Worm (Caenorhabditis elegans) whole organism, L2 larva: ENCODE measurements around the gene F54A3.5.

Source experiments
- C34F6.9 ChIP-seq: fragments of 150-350 bp; optimal IDR thresholded peaks from 2 replicates; lab custom pipeline; 2014; ENCODE audit warnings: missing biosample characterization, missing genetic modification characterization
- alr-1 ChIP-seq: fragments of 150-350 bp; optimal IDR thresholded peaks from 2 replicates; lab custom pipeline; 2014; ENCODE audit warnings: missing biosample characterization, missing genetic modification characterization
- aly-2 ChIP-seq: fragments of 150-350 bp; optimal IDR thresholded peaks from 2 replicates; lab custom pipeline; 2014; ENCODE audit warnings: missing biosample characterization, missing genetic modification characterization
- ama-1 ChIP-seq: fragments of 150-350 bp; optimal IDR thresholded peaks from 2 replicates; lab custom pipeline; 2018; ENCODE audit warnings: inconsistent platforms
- blmp-1 ChIP-seq: sonication (generic microtip); optimal IDR thresholded peaks from 2 replicates; lab custom pipeline; 2017; ENCODE audit warnings: missing genetic modification characterization, mild to moderate bottlenecking, missing compliant biosample characterization, antibody characterized with exemption, moderate library complexity; ENCODE audit not compliant: insufficient read depth
- lin-11 ChIP-seq: fragments of 150-350 bp; sonication (generic microtip); optimal IDR thresholded peaks from 2 replicates; lab custom pipeline; 2014; ENCODE audit warnings: missing biosample characterization, missing genetic modification characterization, inconsistent platforms, mixed read lengths
- lin-39 ChIP-seq: fragments of 150-350 bp; optimal IDR thresholded peaks from 2 replicates; lab custom pipeline; 2014; ENCODE audit warnings: missing biosample characterization, missing genetic modification reagents, missing genetic modification characterization
- mdl-1 ChIP-seq, 2 experiments: fragments of 150-350 bp in 1 of 2; sonication (generic microtip) in 1 of 2; optimal IDR thresholded peaks; 2 replicates each; lab custom pipeline; 2017; ENCODE audit warnings: missing biosample characterization in 2 of 2, missing genetic modification characterization in 2 of 2
- nhr-10 ChIP-seq: sonication (generic microtip); optimal IDR thresholded peaks from 2 replicates; lab custom pipeline; 2017; ENCODE audit warnings: missing biosample characterization, missing genetic modification characterization
- nhr-11 ChIP-seq: fragments of 150-350 bp; optimal IDR thresholded peaks from 2 replicates; lab custom pipeline; 2014; ENCODE audit warnings: missing biosample characterization, missing genetic modification characterization
- nhr-12 ChIP-seq: fragments of 150-350 bp; optimal IDR thresholded peaks from 2 replicates; lab custom pipeline; 2014; ENCODE audit warnings: missing biosample characterization, missing genetic modification characterization
- unc-62 ChIP-seq: fragments of 150-350 bp; optimal IDR thresholded peaks from 2 replicates; lab custom pipeline; 2014; ENCODE audit warnings: missing biosample characterization, missing genetic modification reagents, missing genetic modification characterization
- zag-1 ChIP-seq: fragments of 150-350 bp; optimal IDR thresholded peaks from 2 replicates; lab custom pipeline; 2014; ENCODE audit warnings: missing biosample characterization, missing genetic modification characterization
- ztf-11 ChIP-seq: sonication (generic microtip); optimal IDR thresholded peaks from 2 replicates; lab custom pipeline; 2017; ENCODE audit warnings: missing biosample characterization, missing genetic modification characterization

- no peak for TF ChIP-seq zag-1 (tag; lab: Kevin White, UChicago)
- TF ChIP-seq aly-2 (tag; lab: Kevin White, UChicago): no peak
- no peak for TF ChIP-seq ama-1
- TF ChIP-seq alr-1 (tag; lab: Kevin White, UChicago): no peak
- TF ChIP-seq blmp-1 (tag; lab: Kevin White, UChicago): no peak
- TF ChIP-seq ztf-11 (tag; lab: Kevin White, UChicago): no peak
- no peak for TF ChIP-seq nhr-12 (tag; lab: Kevin White, UChicago)
- no peak for TF ChIP-seq unc-62 (GFP tag; lab: Kevin White, UChicago)
- no peak for TF ChIP-seq nhr-11 (tag; lab: Kevin White, UChicago)
- TF ChIP-seq nhr-10 (tag; lab: Kevin White, UChicago): no peak
- no peak for TF ChIP-seq C34F6.9
- TF ChIP-seq lin-39 (tag; lab: Kevin White, UChicago): no peak
- TF ChIP-seq mdl-1 (tag; optimal IDR thresholded peaks at IDR 0.05; lab: Kevin White, UChicago): no peak
- TF ChIP-seq lin-11 (tag; lab: Kevin White, UChicago): no peak
Measured at ce11 chrII:2186329-2186728, 39.2 kb downstream of the F54A3.5 start, which contains the start of gene gba-2.
